Worm (Caenorhabditis elegans): ENCODE data around the gene F13B12.3.

ce11 chrIV:10430507-10430906 is 8.4 kb upstream of the F13B12.3 start:
- no peak for TF ChIP-seq pha-4 (tag; optimal IDR thresholded peaks at IDR 0.05)
- TF ChIP-seq lin-15B (tag; optimal IDR thresholded peaks at IDR 0.05) = no peak
- no peak for TF ChIP-seq skn-1 (tag; optimal IDR thresholded peaks at IDR 0.05)
- no peak for TF ChIP-seq snpc-4 (tag; optimal IDR thresholded peaks at IDR 0.05)
- no peak for TF ChIP-seq aly-2 (tag; optimal IDR thresholded peaks at IDR 0.05)
- TF ChIP-seq R02D3.7 (tag; optimal IDR thresholded peaks at IDR 0.05) = no peak
- TF ChIP-seq fos-1 (tag; optimal IDR thresholded peaks at IDR 0.05) = no peak
- TF ChIP-seq hmg-11 (tag; optimal IDR thresholded peaks at IDR 0.05) = no peak
- TF ChIP-seq ceh-16 (tag; optimal IDR thresholded peaks at IDR 0.05) = no peak
- TF ChIP-seq nhr-25 (tag; optimal IDR thresholded peaks at IDR 0.05) = no peak
- TF ChIP-seq nhr-237 (tag; optimal IDR thresholded peaks at IDR 0.05) = no peak

All from whole organism, L3 larva.